Fruit fly (Drosophila melanogaster) whole organism, embryonic: ENCODE results near the gene LysRS.
A peak's percentile ranks its signal among the peaks of the same experiment; 100 is the strongest.

Source experiments
- Abd-B ChIP-seq: fragments of 200-800 bp; sonication (Bioruptor generic); optimal IDR thresholded peaks from 2 replicates; lab custom pipeline; 2018; ENCODE audit warnings: missing biosample characterization, mild to moderate bottlenecking, missing genetic modification characterization, moderate library complexity
- Atf6 ChIP-seq: fragments of 200-800 bp; sonication (Bioruptor generic); IDR thresholded peaks from 2 replicates; pipeline ENCODE4 v1.3.6; 2022; ENCODE audit warnings: missing biosample characterization, missing genetic modification characterization
- BEAF-32 ChIP-seq: fragments of 200-800 bp; sonication (Bioruptor generic); optimal IDR thresholded peaks from 3 replicates; lab custom pipeline; 2017; ENCODE audit warnings: missing biosample characterization, missing genetic modification characterization, mild to moderate bottlenecking, moderate library complexity, missing genetic modification reagents
- Bteb2 ChIP-seq: fragments of 200-800 bp; sonication (Bioruptor generic); optimal IDR thresholded peaks from 2 replicates; lab custom pipeline; 2016; ENCODE audit warnings: missing biosample characterization, missing genetic modification characterization
- CG1233 ChIP-seq: fragments of 200-800 bp; sonication (Bioruptor generic); optimal IDR thresholded peaks from 4 replicates; lab custom pipeline; 2018; ENCODE audit warnings: missing biosample characterization, mild to moderate bottlenecking, missing genetic modification characterization
- CG13123 ChIP-seq: fragments of 200-800 bp; sonication (Bioruptor generic); optimal IDR thresholded peaks from 2 replicates; lab custom pipeline; 2016; ENCODE audit warnings: missing biosample characterization, missing genetic modification characterization
- CG14050 ChIP-seq: fragments of 200-800 bp; sonication (Bioruptor generic); IDR thresholded peaks from 3 replicates; pipeline ENCODE4 v1.3.6; 2022; ENCODE audit warnings: missing biosample characterization, missing genetic modification characterization
- CG14667 ChIP-seq: fragments of 200-800 bp; sonication (Bioruptor generic); IDR thresholded peaks from 2 replicates; pipeline ENCODE4 v1.3.6; 2022; ENCODE audit warnings: missing biosample characterization, missing genetic modification characterization
- CG14860 ChIP-seq: fragments of 200-800 bp; sonication (Bioruptor generic); IDR thresholded peaks from 3 replicates; pipeline ENCODE4 v1.3.6; 2022; ENCODE audit warnings: missing biosample characterization, missing genetic modification characterization; ENCODE audit not compliant: partially characterized antibody
- CG15011 ChIP-seq: fragments of 200-800 bp; sonication (Bioruptor generic); optimal IDR thresholded peaks from 3 replicates; lab custom pipeline; 2018; ENCODE audit warnings: missing biosample characterization, mild to moderate bottlenecking, missing genetic modification characterization
- CG1792 ChIP-seq: fragments of 200-800 bp; sonication (Bioruptor generic); optimal IDR thresholded peaks from 2 replicates; lab custom pipeline; 2016; ENCODE audit warnings: missing biosample characterization, missing genetic modification characterization
- CG18011 ChIP-seq: fragments of 200-800 bp; sonication (Bioruptor generic); optimal IDR thresholded peaks from 2 replicates; lab custom pipeline; 2017; ENCODE audit warnings: missing biosample characterization, missing genetic modification characterization, mild to moderate bottlenecking, moderate library complexity, missing genotype
- CG2129 ChIP-seq: fragments of 200-800 bp; sonication (Bioruptor generic); IDR thresholded peaks from 2 replicates; pipeline ENCODE4 v1.3.6; 2022; ENCODE audit warnings: missing biosample characterization, missing genetic modification characterization; ENCODE audit not compliant: partially characterized antibody
- CG31224 ChIP-seq: fragments of 200-800 bp; sonication (Bioruptor generic); IDR thresholded peaks from 2 replicates; pipeline ENCODE4 v1.3.6; 2022; ENCODE audit warnings: missing biosample characterization, missing genetic modification characterization
- CG34376 ChIP-seq: fragments of 200-800 bp; sonication (Bioruptor generic); optimal IDR thresholded peaks from 2 replicates; lab custom pipeline; 2018; ENCODE audit warnings: missing biosample characterization, mild to moderate bottlenecking, missing genetic modification characterization
- CG4282 ChIP-seq: fragments of 200-800 bp; sonication (Bioruptor generic); optimal IDR thresholded peaks from 2 replicates; lab custom pipeline; 2016; ENCODE audit warnings: missing biosample characterization, missing genetic modification characterization
- CG4404 ChIP-seq: fragments of 200-800 bp; sonication (Bioruptor generic); IDR thresholded peaks from 2 replicates; pipeline ENCODE4 v1.3.6; 2022; ENCODE audit warnings: missing biosample characterization, missing genetic modification characterization
- CG4730 ChIP-seq: fragments of 200-800 bp; sonication (Bioruptor generic); IDR thresholded peaks from 2 replicates; pipeline ENCODE4 v1.3.6; 2022; ENCODE audit warnings: missing biosample characterization, missing genetic modification characterization
- CG6254 ChIP-seq: fragments of 200-800 bp; sonication (Bioruptor generic); optimal IDR thresholded peaks from 3 replicates; lab custom pipeline; 2017; ENCODE audit warnings: mild to moderate bottlenecking, missing biosample characterization, missing genetic modification reagents, missing genetic modification characterization
- CG6272 ChIP-seq: fragments of 200-800 bp; sonication (Bioruptor generic); IDR thresholded peaks from 2 replicates; pipeline ENCODE4 v1.3.6; 2022; ENCODE audit warnings: missing biosample characterization, missing genetic modification characterization
- CG6689 ChIP-seq: fragments of 200-800 bp; sonication (Bioruptor generic); IDR thresholded peaks from 2 replicates; pipeline ENCODE4 v1.3.6; 2022; ENCODE audit warnings: missing biosample characterization, missing genetic modification characterization
- CG7928 ChIP-seq: fragments of 200-800 bp; sonication (Bioruptor generic); optimal IDR thresholded peaks from 2 replicates; lab custom pipeline; 2017; ENCODE audit warnings: missing biosample characterization, mild to moderate bottlenecking, missing genetic modification characterization
- CG8478 ChIP-seq: fragments of >200 bp; optimal IDR thresholded peaks from 2 replicates; lab custom pipeline; 2018
- CG8944 ChIP-seq: fragments of 200-800 bp; sonication (Bioruptor generic); optimal IDR thresholded peaks from 3 replicates; lab custom pipeline; 2016; ENCODE audit warnings: missing biosample characterization, missing genetic modification characterization
- D19B ChIP-seq: fragments of 200-800 bp; sonication (Bioruptor generic); optimal IDR thresholded peaks from 2 replicates; lab custom pipeline; 2017; ENCODE audit warnings: missing biosample characterization, mild to moderate bottlenecking, missing genetic modification characterization
- Dek ChIP-seq: fragments of 200-800 bp; sonication (Bioruptor generic); optimal IDR thresholded peaks from 3 replicates; lab custom pipeline; 2019; ENCODE audit warnings: missing biosample characterization, mild to moderate bottlenecking, missing genetic modification characterization, moderate library complexity
- Doc3 ChIP-seq: fragments of 200-800 bp; sonication (Bioruptor generic); IDR thresholded peaks from 3 replicates; pipeline ENCODE4 v1.3.6; 2022; ENCODE audit warnings: missing biosample characterization, missing genetic modification characterization; ENCODE audit not compliant: partially characterized antibody
- Dp ChIP-seq: fragments of 200-800 bp; sonication (Bioruptor generic); optimal IDR thresholded peaks from 2 replicates; lab custom pipeline; 2018; ENCODE audit warnings: missing biosample characterization, mild to moderate bottlenecking, missing genetic modification characterization, moderate library complexity
- Dref ChIP-seq: fragments of 200-800 bp; sonication (Bioruptor generic); IDR thresholded peaks from 2 replicates; pipeline ENCODE4 v1.3.6; 2022; ENCODE audit warnings: missing biosample characterization, missing genetic modification characterization
- Fer1 ChIP-seq: fragments of 200-800 bp; sonication (Bioruptor generic); optimal IDR thresholded peaks from 2 replicates; lab custom pipeline; 2017; ENCODE audit warnings: missing biosample characterization, mild to moderate bottlenecking, missing genetic modification characterization
- Mes4 ChIP-seq: fragments of 200-800 bp; sonication (Bioruptor generic); optimal IDR thresholded peaks from 2 replicates; lab custom pipeline; 2016; ENCODE audit warnings: missing biosample characterization, missing genetic modification characterization
- Mrtf ChIP-seq: fragments of 200-800 bp; sonication (Bioruptor generic); IDR thresholded peaks from 3 replicates; pipeline ENCODE4 v1.3.6; 2022; ENCODE audit warnings: missing biosample characterization, missing genetic modification characterization
- Myb ChIP-seq: fragments of 200-800 bp; sonication (Bioruptor generic); optimal IDR thresholded peaks from 2 replicates; lab custom pipeline; 2016; ENCODE audit warnings: missing biosample characterization, missing genetic modification characterization
- NFAT ChIP-seq: fragments of 200-800 bp; sonication (Bioruptor generic); IDR thresholded peaks from 2 replicates; pipeline ENCODE4 v1.3.6; 2022; ENCODE audit warnings: missing biosample characterization, missing genetic modification characterization
- Opbp ChIP-seq: fragments of 200-800 bp; sonication (Bioruptor generic); IDR thresholded peaks from 3 replicates; pipeline ENCODE4 v1.3.6; 2022; ENCODE audit warnings: missing biosample characterization, missing genetic modification characterization; ENCODE audit not compliant: partially characterized antibody
- Sox100B ChIP-seq: fragments of 200-800 bp; sonication (Bioruptor generic); optimal IDR thresholded peaks from 3 replicates; lab custom pipeline; 2018; ENCODE audit warnings: missing biosample characterization, mild to moderate bottlenecking, missing genetic modification characterization
- bbx ChIP-seq: fragments of 200-800 bp; sonication (Bioruptor generic); IDR thresholded peaks from 2 replicates; pipeline ENCODE4 v1.3.6; 2022; ENCODE audit warnings: missing biosample characterization, missing genetic modification characterization; ENCODE audit not compliant: partially characterized antibody
- cad ChIP-seq: fragments of >200 bp; optimal IDR thresholded peaks from 2 replicates; lab custom pipeline; 2017; ENCODE audit warnings: missing biosample characterization, missing genetic modification characterization
- crol ChIP-seq: fragments of 200-800 bp; sonication (Bioruptor generic); IDR thresholded peaks from 2 replicates; pipeline ENCODE4 v1.3.6; 2022; ENCODE audit warnings: missing biosample characterization, missing genetic modification characterization
- disco-r ChIP-seq: fragments of 200-800 bp; sonication (Bioruptor generic); optimal IDR thresholded peaks from 2 replicates; lab custom pipeline; 2016; ENCODE audit warnings: missing biosample characterization, missing genetic modification characterization
- dm ChIP-seq: fragments of 200-800 bp; sonication (Bioruptor generic); optimal IDR thresholded peaks from 3 replicates; lab custom pipeline; 2016; ENCODE audit warnings: missing biosample characterization, missing genetic modification characterization
- dmrt11E ChIP-seq: fragments of 200-800 bp; sonication (Bioruptor generic); optimal IDR thresholded peaks from 3 replicates; lab custom pipeline; 2018; ENCODE audit warnings: missing biosample characterization, mild to moderate bottlenecking, missing genetic modification characterization, moderate library complexity
- lbe ChIP-seq: fragments of 200-800 bp; sonication (Bioruptor generic); optimal IDR thresholded peaks from 2 replicates; lab custom pipeline; 2016; ENCODE audit warnings: missing biosample characterization, mild to moderate bottlenecking, missing genetic modification characterization
- lmd ChIP-seq: fragments of 200-800 bp; sonication (Bioruptor generic); IDR thresholded peaks from 2 replicates; pipeline ENCODE4 v1.3.6; 2022; ENCODE audit warnings: missing biosample characterization, missing genetic modification characterization
- rib ChIP-seq: fragments of 200-800 bp; sonication (Bioruptor generic); IDR thresholded peaks from 2 replicates; pipeline ENCODE4 v1.3.6; 2022; ENCODE audit warnings: missing biosample characterization, missing genetic modification characterization
- run ChIP-seq: fragments of 200-800 bp; sonication (Bioruptor generic); optimal IDR thresholded peaks from 3 replicates; lab custom pipeline; 2018; ENCODE audit warnings: missing biosample characterization, mild to moderate bottlenecking, missing genetic modification characterization
- sim ChIP-seq: fragments of 200-800 bp; sonication (Bioruptor generic); IDR thresholded peaks from 2 replicates; pipeline ENCODE4 v1.3.6; 2022; ENCODE audit warnings: missing biosample characterization, missing genetic modification characterization
- tgo ChIP-seq: fragments of 200-800 bp; sonication (Bioruptor generic); IDR thresholded peaks from 3 replicates; pipeline ENCODE4 v1.3.6; 2022; ENCODE audit warnings: missing biosample characterization, missing genetic modification characterization
- ttk ChIP-seq: fragments of 200-800 bp; sonication (Bioruptor generic); IDR thresholded peaks from 2 replicates; pipeline ENCODE4 v2.1.2; 2022; ENCODE audit warnings: missing biosample characterization, missing genetic modification characterization
- zen2 ChIP-seq: fragments of 200-800 bp; sonication (Bioruptor generic); IDR thresholded peaks from 3 replicates; pipeline ENCODE4 v1.3.6; 2022; ENCODE audit warnings: missing biosample characterization, missing genetic modification characterization; ENCODE audit not compliant: partially characterized antibody
- zf30C ChIP-seq: fragments of 200-800 bp; sonication (Bioruptor generic); optimal IDR thresholded peaks from 3 replicates; lab custom pipeline; 2018; ENCODE audit warnings: missing biosample characterization, mild to moderate bottlenecking, missing genetic modification characterization
- zfh2 ChIP-seq: fragments of 200-800 bp; sonication (Bioruptor generic); optimal IDR thresholded peaks from 2 replicates; lab custom pipeline; 2016; ENCODE audit warnings: missing biosample characterization, missing genetic modification characterization

The LysRS gene

dm6 chrX:9638927-9639420 is 30.3 kb upstream of the LysRS start (continued):
- TF ChIP-seq CG14667 (GFP tag; lab: Robert Waterston, UW) (no peak), Mes4 (GFP tag; lab: Kevin White, UChicago) (no peak), CG14860 (no peak), CG8944 (no peak), BEAF-32 (GFP tag; lab: Kevin White, UChicago) (no peak), disco-r (GFP tag; lab: Kevin White, UChicago) (no peak), Bteb2 (no peak), D19B (no peak), CG6272 (GFP tag; lab: Robert Waterston, UW) (no peak), crol (GFP tag; lab: Robert Waterston, UW) (peak; percentile 91), zen2 (no peak), CG34376 (GFP tag; lab: Kevin White, UChicago) (peak; percentile 1), CG2129 (GFP tag; lab: Robert Waterston, UW) (0 out of 2 replicates have a peak, but pooled peaks have one; percentile 10), CG31224 (GFP tag; lab: Robert Waterston, UW) (no peak), CG6254 (no peak), CG4282 (no peak), CG4404 (GFP tag; lab: Robert Waterston, UW) (no peak), Opbp (GFP tag; lab: Robert Waterston, UW) (peak; percentile 57; the same call in 1 of the 3 replicates), ttk (GFP tag; lab: Robert Waterston, UW) (peak; percentile 52; the same call in 1 of the 2 replicates), NFAT (GFP tag; lab: Robert Waterston, UW) (no peak), Dp (no peak), Atf6 (GFP tag; lab: Robert Waterston, UW) (no peak), Dref (peak; percentile 37; the same call in 1 of the 2 replicates), Dek (no peak), tgo (no peak), CG18011 (GFP tag; lab: Kevin White, UChicago) (no peak), CG8478 (lab: Kevin White, UChicago) (no peak), Sox100B (GFP tag; lab: Kevin White, UChicago) (no peak), Myb (GFP tag; lab: Kevin White, UChicago) (no peak), CG1233 (GFP tag; lab: Kevin White, UChicago) (no peak), CG14050 (GFP tag; lab: Robert Waterston, UW) (no peak), CG7928 (GFP tag; lab: Kevin White, UChicago) (no peak), cad (GFP tag; lab: Kevin White, UChicago) (no peak), dm (GFP tag; lab: Kevin White, UChicago) (no peak), CG13123 (GFP tag; lab: Kevin White, UChicago) (no peak), lmd (GFP tag; lab: Robert Waterston, UW) (no peak), bbx (GFP tag; lab: Robert Waterston, UW) (peak; percentile 58), dmrt11E (tag; lab: Kevin White, UChicago) (no peak), Mrtf (GFP tag; lab: Robert Waterston, UW) (no peak), CG6689 (GFP tag; lab: Robert Waterston, UW) (0 out of 2 replicates have a peak, but pooled peaks have one; percentile 15), Fer1 (GFP tag; lab: Kevin White, UChicago) (peak; percentile 6), lbe (GFP tag; lab: Kevin White, UChicago) (no peak), run (tag; lab: Kevin White, UChicago) (no peak), zfh2 (GFP tag; lab: Kevin White, UChicago) (no peak), CG15011 (GFP tag; lab: Kevin White, UChicago) (no peak), sim (GFP tag; lab: Robert Waterston, UW) (no peak), CG4730 (GFP tag; lab: Robert Waterston, UW) (no peak), rib (no peak), zf30C (GFP tag; lab: Kevin White, UChicago) (no peak), CG1792 (GFP tag; lab: Kevin White, UChicago) (no peak), Abd-B (GFP tag; lab: Kevin White, UChicago) (no peak), Doc3 (no peak)
